Fruit fly (Drosophila melanogaster) whole organism: ENCODE data around the gene CG11345.

Experiments used
- CG8478 ChIP-seq: fragments of >200 bp; optimal IDR thresholded peaks from 2 replicates; lab custom pipeline; 2018; ENCODE audit warnings: inconsistent platforms
- Dll ChIP-seq: fragments of >200 bp; optimal IDR thresholded peaks from 2 replicates; lab custom pipeline; 2017
- EcR ChIP-seq, 2 experiments: fragments of >200 bp; optimal IDR thresholded peaks; 2 replicates each; lab custom pipeline; 2017; ENCODE audit warnings: missing biosample characterization in 2 of 2, missing genetic modification characterization in 2 of 2, missing genetic modification reagents in 2 of 2
- pan ChIP-seq: fragments of >200 bp; optimal IDR thresholded peaks from 2 replicates; lab custom pipeline; 2017
- psq ChIP-seq: fragments of >200 bp; optimal IDR thresholded peaks from 2 replicates; lab custom pipeline; 2017
- usp ChIP-seq: fragments of >200 bp; optimal IDR thresholded peaks from 2 replicates; lab custom pipeline; 2017; ENCODE audit warnings: missing biosample characterization, missing genetic modification characterization, mixed read lengths

CG11345 gene

DNA sequence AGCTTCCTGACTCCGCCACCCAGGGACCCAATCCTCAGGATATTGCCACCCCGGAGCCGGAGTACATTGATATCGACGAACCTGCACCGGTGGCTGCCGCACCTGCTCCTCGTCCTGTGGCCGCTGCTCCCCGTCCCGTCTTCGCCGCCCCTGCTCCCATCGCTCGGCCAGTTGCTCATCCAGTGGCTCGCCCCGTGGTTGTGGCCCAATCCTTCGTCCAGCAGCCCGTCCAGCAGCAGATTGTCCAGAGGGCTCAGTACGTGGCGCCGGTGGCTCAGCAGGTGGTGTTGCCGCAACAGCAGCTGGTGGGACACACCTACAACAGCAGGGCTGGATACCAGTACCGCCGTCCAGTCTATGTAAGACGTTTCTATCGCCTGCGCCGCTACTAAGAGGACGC lies 10.7 kb downstream of the CG11345 start:
- no peak for TF ChIP-seq CG8478

DNA sequence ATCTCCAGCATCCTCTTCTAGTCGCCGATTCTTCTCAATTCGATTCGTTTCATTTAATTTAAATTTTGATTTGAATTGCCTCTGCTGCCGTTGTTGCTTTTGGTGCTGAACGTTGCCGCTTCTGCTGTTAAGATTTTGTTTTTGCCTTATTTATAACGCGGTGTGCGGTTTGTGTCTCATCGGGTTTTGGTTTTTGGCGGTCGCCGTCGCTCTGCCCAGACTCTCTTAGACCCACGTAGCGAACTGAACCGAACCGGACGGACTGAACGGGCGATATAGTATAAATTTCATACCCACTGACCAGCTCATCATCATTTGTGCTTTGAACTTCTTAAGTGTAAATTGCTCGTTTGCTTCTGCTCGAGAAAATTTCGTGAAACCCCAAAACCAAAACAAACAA lies 11.7 kb downstream of the CG11345 start, which contains the start of gene CG12607:
Gene CG12607 (plus strand): TSS at position 301 of the 400 bp plus-strand sequence.
- TF ChIP-seq psq (lab: Kevin White, UChicago) (no peak), pan (lab: Kevin White, UChicago) (no peak), usp (no peak), EcR (GFP tag; optimal IDR thresholded peaks at IDR 0.05; lab: Kevin White, UChicago) (no peak), Dll (lab: Kevin White, UChicago) (no peak), CG8478 (no peak)

DNA sequence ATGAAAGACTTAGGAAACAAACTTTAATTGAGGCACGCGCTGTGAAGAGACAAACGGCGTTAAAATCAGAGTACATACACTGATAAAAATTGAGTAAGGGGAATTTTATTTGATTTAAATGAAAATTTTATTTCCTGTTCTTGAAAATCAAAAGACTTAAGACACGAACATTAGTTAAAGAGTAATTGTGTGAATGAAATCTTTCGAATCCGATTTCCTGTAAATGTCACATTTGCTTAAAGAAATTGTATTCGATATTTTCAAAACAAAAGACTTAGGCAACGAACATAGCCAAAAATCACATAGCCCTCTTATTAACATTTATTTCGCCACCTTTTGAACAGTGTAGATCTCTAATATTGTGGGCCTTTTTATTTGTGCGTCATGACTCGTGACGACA lies 12.1 kb downstream of the CG11345 start:
- TF ChIP-seq psq (lab: Kevin White, UChicago) (no peak), Dll (lab: Kevin White, UChicago) (no peak), usp (no peak), pan (lab: Kevin White, UChicago) (no peak), EcR (GFP tag; optimal IDR thresholded peaks at IDR 0.05; lab: Kevin White, UChicago) (no peak), CG8478 (no peak)

DNA sequence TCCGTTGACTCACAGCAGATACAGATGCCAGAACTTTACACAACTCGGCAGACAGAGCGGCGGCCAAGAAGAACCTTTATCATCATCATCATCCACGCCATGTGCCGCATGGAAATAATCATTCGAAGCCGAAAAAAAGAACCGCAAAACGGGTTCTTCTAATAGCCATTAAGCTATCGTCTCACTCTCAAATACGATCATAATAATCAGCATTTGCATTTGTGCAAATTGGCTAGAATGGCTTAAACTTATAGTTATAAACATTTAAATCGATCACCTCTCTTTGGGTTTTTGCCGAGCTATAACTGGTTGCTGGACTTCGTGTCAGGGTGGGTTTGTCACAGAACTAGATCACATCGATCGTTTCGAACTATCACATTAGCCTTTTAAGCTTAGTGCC lies 15.8 kb downstream of the CG11345 start:
- TF ChIP-seq psq (lab: Kevin White, UChicago) (no peak), pan (lab: Kevin White, UChicago) (no peak), usp (no peak), CG8478 (no peak), Dll (lab: Kevin White, UChicago) (no peak), EcR (GFP tag; optimal IDR thresholded peaks at IDR 0.05; lab: Kevin White, UChicago) (no peak)

DNA sequence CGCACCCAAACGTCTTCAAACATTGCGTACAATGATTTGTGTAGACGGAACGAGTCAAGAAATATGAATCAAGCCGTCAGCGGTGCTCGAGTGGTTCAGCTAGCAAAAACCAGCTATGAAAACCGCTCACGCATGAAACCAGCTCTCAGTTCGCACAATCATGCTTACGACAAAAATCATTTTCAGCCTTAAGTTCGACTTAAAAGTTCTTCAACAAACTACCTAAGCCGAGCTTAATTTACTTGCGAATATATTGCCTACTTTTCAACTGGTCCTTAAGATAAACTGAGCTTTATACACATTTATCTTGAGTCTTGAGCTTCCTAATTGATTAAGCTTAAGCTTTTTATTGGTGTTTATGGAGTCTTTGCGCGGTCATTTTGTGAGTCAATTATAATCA lies 17.8 kb downstream of the CG11345 start:
- no peak for TF ChIP-seq EcR (GFP tag; optimal IDR thresholded peaks at IDR 0.05; lab: Kevin White, UChicago)
- no peak for TF ChIP-seq Dll (lab: Kevin White, UChicago)
- TF ChIP-seq psq (lab: Kevin White, UChicago) = no peak
- no peak for TF ChIP-seq pan (lab: Kevin White, UChicago)
- no peak for TF ChIP-seq CG8478
- TF ChIP-seq usp = no peak

DNA sequence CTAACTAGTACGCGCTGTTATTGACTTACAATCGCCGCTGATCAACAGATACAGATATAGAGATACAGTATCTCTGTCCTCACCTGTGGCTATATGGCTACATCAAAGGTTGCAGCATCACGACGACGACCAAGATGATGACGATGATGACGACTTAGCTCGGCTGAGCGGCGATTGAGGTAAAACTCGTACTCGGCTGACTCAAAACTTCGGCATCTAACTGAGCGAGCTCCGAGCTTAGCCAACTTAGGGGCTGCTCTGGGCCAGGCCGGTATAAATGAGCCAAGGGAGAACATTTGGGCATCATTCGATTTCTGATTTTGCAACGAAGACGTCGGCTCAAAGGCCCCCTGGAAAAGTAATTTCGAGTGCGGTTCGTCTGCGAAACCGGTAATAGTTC lies 21.5 kb downstream of the CG11345 start, which contains the start of gene CG15021:
Gene CG15021 (plus strand): TSS at position 301 of the 400 bp plus-strand sequence.
- TF ChIP-seq EcR (GFP tag; optimal IDR thresholded peaks at IDR 0.05; lab: Kevin White, UChicago) (no peak), pan (lab: Kevin White, UChicago) (no peak), psq (lab: Kevin White, UChicago) (no peak), usp (no peak), Dll (lab: Kevin White, UChicago) (no peak), CG8478 (no peak)

DNA sequence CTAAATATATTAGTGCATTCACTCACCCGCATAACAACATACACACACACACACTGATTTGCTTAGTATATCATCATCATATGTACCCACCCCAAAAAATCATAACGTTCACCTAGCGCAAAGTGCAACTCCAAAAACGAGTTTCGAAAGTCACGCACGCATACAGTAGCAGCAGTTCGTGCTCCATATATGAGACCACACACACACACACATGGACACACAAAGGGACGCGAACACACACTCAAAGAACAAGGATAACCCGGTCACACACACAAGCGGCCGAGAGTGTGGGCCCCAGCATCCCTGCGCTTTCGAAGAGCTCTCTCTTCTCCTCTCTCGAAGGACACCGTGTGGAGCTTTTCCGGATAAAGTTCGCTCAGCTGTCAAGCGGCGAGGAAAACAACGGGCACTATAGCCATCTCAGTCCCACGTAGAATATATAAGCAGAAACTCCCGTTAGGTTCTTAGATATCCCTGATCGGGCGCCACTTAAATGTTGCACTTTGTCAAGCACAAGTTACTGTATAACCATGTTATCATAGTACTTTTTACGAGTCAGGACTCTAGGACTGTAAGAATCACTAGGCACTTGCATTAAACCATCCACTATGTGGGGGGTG lies 26.7 kb downstream of the CG11345 start:
- no peak for TF ChIP-seq Dll (lab: Kevin White, UChicago)
- TF ChIP-seq EcR (GFP tag; optimal IDR thresholded peaks at IDR 0.05; lab: Kevin White, UChicago) = no peak
- TF ChIP-seq usp = no peak
- TF ChIP-seq CG8478 = no peak
- TF ChIP-seq pan (lab: Kevin White, UChicago) = no peak
- no peak for TF ChIP-seq psq (lab: Kevin White, UChicago)

DNA sequence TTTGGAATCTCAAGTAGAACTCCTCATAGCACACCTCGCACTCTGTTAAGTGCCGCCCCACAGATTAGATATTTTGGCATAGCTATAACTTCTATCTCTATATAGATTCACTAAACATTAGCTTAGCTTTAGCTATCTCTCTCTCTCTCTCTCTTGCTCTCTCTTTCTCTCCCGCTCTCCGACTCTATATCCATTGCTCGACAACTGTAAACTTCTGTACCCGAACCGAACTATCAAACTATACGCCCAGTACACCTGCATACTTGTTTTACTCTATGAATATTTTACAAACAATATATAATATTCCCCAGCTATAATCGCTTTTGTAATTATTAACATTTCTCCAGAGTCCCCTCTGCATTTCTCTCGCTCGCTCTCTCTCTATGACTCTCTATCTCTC lies 27.6 kb downstream of the CG11345 start:
- TF ChIP-seq usp = no peak
- TF ChIP-seq Dll (lab: Kevin White, UChicago) = no peak
- no peak for TF ChIP-seq EcR (GFP tag; optimal IDR thresholded peaks at IDR 0.05; lab: Kevin White, UChicago)
- no peak for TF ChIP-seq CG8478
- TF ChIP-seq psq (lab: Kevin White, UChicago) = no peak
- TF ChIP-seq pan (lab: Kevin White, UChicago) = no peak

DNA sequence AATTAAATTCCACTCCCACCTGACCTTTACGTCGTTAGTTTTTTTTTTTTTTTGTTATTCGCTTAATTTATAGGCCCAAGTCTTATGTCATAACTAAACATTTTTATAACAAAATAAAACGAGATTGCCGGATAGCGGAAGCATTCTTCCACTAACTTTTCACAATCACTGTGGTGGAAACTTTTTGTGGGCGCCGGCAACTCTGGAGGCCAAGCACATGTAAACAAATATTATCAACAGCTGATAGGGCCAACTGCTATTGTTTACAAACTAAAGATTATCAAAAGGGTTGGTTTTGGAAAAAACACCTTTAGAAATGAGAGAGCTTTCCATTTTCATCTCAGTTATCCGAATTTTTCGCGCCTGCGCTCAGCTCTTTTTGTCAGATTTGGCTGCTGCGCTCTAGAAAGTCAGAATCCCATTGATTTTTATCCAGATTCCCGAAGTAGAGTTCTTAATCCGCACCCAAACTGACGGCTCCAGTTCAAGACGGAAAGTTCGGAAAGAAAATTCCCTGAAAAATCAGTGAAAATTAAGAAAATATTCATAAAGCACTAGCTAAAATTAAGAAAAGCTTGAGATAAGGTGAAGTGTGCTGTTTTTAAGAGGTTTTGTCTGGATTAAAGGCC lies 28.9 kb downstream of the CG11345 start, which contains the start of gene nAChRbeta1:
Gene nAChRbeta1 (plus strand): TSS at position 432 of the 629 bp plus-strand sequence.
- TF ChIP-seq usp (no peak), psq (lab: Kevin White, UChicago) (no peak), CG8478 (no peak), EcR (GFP tag; optimal IDR thresholded peaks at IDR 0.05; lab: Kevin White, UChicago) (no peak), pan (lab: Kevin White, UChicago) (no peak), Dll (lab: Kevin White, UChicago) (no peak)

DNA sequence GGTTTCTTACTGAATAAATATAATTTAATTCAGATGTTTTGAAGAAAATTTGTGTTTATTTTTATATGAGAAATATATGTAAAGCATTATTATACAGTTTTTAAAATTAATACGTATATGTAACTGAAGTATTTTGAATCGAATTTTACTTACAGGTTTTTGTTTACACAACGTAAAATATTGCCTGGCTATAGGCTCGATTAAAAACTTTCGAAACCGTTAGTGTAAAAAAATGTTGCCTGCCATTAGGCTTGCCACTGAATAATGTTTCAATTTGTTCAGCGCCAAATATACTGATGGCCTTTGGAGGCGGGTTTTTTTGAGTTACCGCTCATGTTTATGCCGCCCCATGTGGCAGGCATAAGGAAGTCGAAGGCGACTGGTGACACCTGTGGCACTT lies 31.4 kb downstream of the CG11345 start:
- no peak for TF ChIP-seq psq (lab: Kevin White, UChicago)
- TF ChIP-seq EcR (GFP tag; optimal IDR thresholded peaks at IDR 0.05; lab: Kevin White, UChicago) = no peak
- no peak for TF ChIP-seq Dll (lab: Kevin White, UChicago)
- TF ChIP-seq usp = no peak
- no peak for TF ChIP-seq pan (lab: Kevin White, UChicago)
- no peak for TF ChIP-seq CG8478

DNA sequence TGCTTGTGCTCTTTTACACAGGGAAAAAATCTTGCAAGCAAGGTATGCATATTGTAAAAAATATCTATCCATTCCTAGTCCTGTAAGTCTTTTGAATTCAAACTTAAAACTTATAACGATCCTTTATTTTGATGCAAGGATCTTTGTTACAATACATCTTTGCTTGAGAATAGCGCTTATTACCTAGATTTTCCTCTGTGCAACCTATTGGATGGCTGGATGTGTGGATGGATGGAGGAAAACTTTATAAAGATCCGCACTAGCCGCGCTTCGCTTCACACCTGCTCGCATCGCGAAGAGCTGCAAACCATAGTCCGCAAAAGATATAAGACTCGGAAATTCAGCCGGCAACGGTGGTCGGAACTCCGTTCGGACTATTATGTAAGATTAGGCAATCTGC lies 36.6 kb downstream of the CG11345 start, which contains the start of gene CG15020:
Gene CG15020 (plus strand): TSS at position 301 of the 400 bp plus-strand sequence.
- TF ChIP-seq EcR (GFP tag; optimal IDR thresholded peaks at IDR 0.05; lab: Kevin White, UChicago) = no peak
- no peak for TF ChIP-seq usp
- TF ChIP-seq pan (lab: Kevin White, UChicago) = no peak
- no peak for TF ChIP-seq CG8478
- no peak for TF ChIP-seq Dll (lab: Kevin White, UChicago)
- no peak for TF ChIP-seq psq (lab: Kevin White, UChicago)

DNA sequence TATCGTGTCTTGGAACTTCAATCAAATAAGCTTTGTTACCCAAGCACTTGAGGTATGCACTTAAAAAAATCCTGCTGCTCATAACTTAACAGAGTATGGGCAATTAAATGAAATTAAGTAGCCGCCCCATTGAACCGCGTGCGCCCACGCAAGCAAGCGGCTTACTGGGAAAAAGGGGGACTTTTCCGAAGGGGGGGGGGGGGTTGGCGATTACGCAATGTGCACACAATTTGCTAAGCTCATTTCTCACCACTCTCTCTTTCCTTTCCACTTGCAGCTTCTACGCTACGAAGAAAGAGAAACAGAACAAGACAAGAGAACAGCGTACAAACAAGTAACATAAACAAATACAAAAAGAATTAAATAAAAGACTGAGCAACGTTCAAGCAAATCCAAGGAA lies 40.4 kb downstream of the CG11345 start:
- TF ChIP-seq Dll (lab: Kevin White, UChicago) (no peak), psq (lab: Kevin White, UChicago) (no peak), usp (no peak), pan (lab: Kevin White, UChicago) (no peak), CG8478 (no peak), EcR (GFP tag; optimal IDR thresholded peaks at IDR 0.05; lab: Kevin White, UChicago) (no peak)
